Worm (Caenorhabditis elegans) whole organism, L4 larva: ENCODE results near the gene arrd-28.

Source experiments
- ZK337.2 ChIP-seq: fragments of 200-800 bp; sonication (Bioruptor generic); IDR thresholded peaks from 2 replicates; pipeline ENCODE4 v1.3.6; 2022; ENCODE audit warnings: missing genetic modification reagents, missing genetic modification characterization, missing compliant biosample characterization
- aha-1 ChIP-seq: fragments of 150-350 bp; peaks from one replicate; lab custom pipeline; 2014; ENCODE audit warnings: missing biosample characterization, missing genetic modification characterization
- ceh-20 ChIP-seq: fragments of 200-800 bp; sonication (Bioruptor generic); IDR thresholded peaks from 2 replicates; pipeline ENCODE4 v1.3.6; 2022; ENCODE audit warnings: missing genetic modification reagents, missing genetic modification characterization, missing compliant biosample characterization
- ceh-62 ChIP-seq: sonication (generic microtip); optimal IDR thresholded peaks from 2 replicates; lab custom pipeline; 2017; ENCODE audit warnings: missing biosample characterization, missing genetic modification characterization
- ces-1 ChIP-seq: fragments of 150-350 bp; sonication (generic microtip); optimal IDR thresholded peaks from 4 replicates; lab custom pipeline; 2014; ENCODE audit warnings: missing biosample characterization, missing genetic modification reagents, missing genetic modification characterization
- egl-43 ChIP-seq: fragments of 200-800 bp; sonication (Bioruptor generic); IDR thresholded peaks from 2 replicates; pipeline ENCODE4 v1.3.6; 2022; ENCODE audit warnings: missing genetic modification reagents, missing genetic modification characterization, missing compliant biosample characterization
- fkh-10 ChIP-seq: fragments of 150-350 bp; optimal IDR thresholded peaks from 2 replicates; lab custom pipeline; 2014; ENCODE audit warnings: missing biosample characterization, missing genetic modification reagents, missing genetic modification characterization
- hif-1 ChIP-seq, 2 experiments: sonication (generic microtip); optimal IDR thresholded peaks; 2 replicates each; lab custom pipeline; 2016 to 2017; ENCODE audit warnings: missing compliant biosample characterization in 2 of 2, missing genetic modification characterization in 2 of 2, missing genetic modification reagents in 2 of 2, missing genotype in 2 of 2, mild to moderate bottlenecking in 1 of 2
- hlh-30 ChIP-seq: sonication (generic microtip); optimal IDR thresholded peaks from 2 replicates; lab custom pipeline; 2017; ENCODE audit warnings: antibody characterized with exemption, mild to moderate bottlenecking, missing genetic modification characterization, missing compliant biosample characterization; ENCODE audit not compliant: insufficient read depth
- hmg-1.1 ChIP-seq: fragments of 200-800 bp; sonication (Bioruptor generic); IDR thresholded peaks from 2 replicates; pipeline ENCODE4 v1.3.6; 2022; ENCODE audit warnings: missing genetic modification reagents, missing genetic modification characterization, missing compliant biosample characterization
- lin-1 ChIP-seq: fragments of 200-800 bp; sonication (Bioruptor generic); IDR thresholded peaks from 2 replicates; pipeline ENCODE4 v1.3.6; 2022; ENCODE audit warnings: missing genetic modification reagents, missing genetic modification characterization, missing compliant biosample characterization
- lin-13 ChIP-seq: fragments of 150-350 bp; optimal IDR thresholded peaks from 2 replicates; lab custom pipeline; 2014; ENCODE audit warnings: missing biosample characterization, missing genetic modification reagents, missing genetic modification characterization
- lsy-2 ChIP-seq, 2 experiments: fragments of 150-350 bp in 1 of 2; sonication (generic microtip) in 1 of 2; optimal IDR thresholded peaks; 2 replicates each; lab custom pipeline; 2014 to 2017; ENCODE audit warnings: missing biosample characterization in 2 of 2, missing genetic modification characterization in 2 of 2
- madf-5 ChIP-seq, 2 experiments: fragments of 200-800 bp; sonication (Bioruptor generic); IDR thresholded peaks; 2 replicates each; pipeline ENCODE4 v1.3.6; 2022; ENCODE audit warnings: missing compliant biosample characterization in 2 of 2, missing genetic modification characterization in 2 of 2
- mdt-29 ChIP-seq: fragments of 200-800 bp; sonication (Bioruptor generic); IDR thresholded peaks from 2 replicates; pipeline ENCODE4 v1.3.6; 2022; ENCODE audit warnings: missing genetic modification reagents, missing genetic modification characterization, missing compliant biosample characterization
- mep-1 ChIP-seq: fragments of 150-350 bp; sonication (generic microtip); optimal IDR thresholded peaks from 3 replicates; lab custom pipeline; 2014; ENCODE audit warnings: missing biosample characterization, missing genetic modification characterization
- mxl-2 ChIP-seq: fragments of 200-800 bp; sonication (Bioruptor generic); conservative IDR thresholded peaks from 2 replicates; pipeline ENCODE4 v1.3.6; 2022; ENCODE audit warnings: missing genetic modification reagents, missing genetic modification characterization, missing compliant biosample characterization
- mxl-3 ChIP-seq: fragments of 200-800 bp; sonication (Bioruptor generic); optimal IDR thresholded peaks from 2 replicates; lab custom pipeline; 2018; ENCODE audit warnings: mild to moderate bottlenecking, missing genetic modification characterization, missing compliant biosample characterization
- nhr-102 ChIP-seq: sonication (generic microtip); optimal IDR thresholded peaks from 2 replicates; lab custom pipeline; 2016; ENCODE audit warnings: mild to moderate bottlenecking, missing genetic modification characterization, moderate library complexity, missing compliant biosample characterization
- nhr-25 ChIP-seq: sonication (generic microtip); optimal IDR thresholded peaks from 2 replicates; lab custom pipeline; 2017; ENCODE audit warnings: missing genetic modification characterization, mild to moderate bottlenecking, missing compliant biosample characterization, antibody characterized with exemption, moderate library complexity, borderline replicate concordance; ENCODE audit not compliant: insufficient read depth
- pha-4 ChIP-seq, 2 experiments: fragments of 150-350 bp in 1 of 2; fragments of 200-800 bp in 1 of 2; sonication (Bioruptor generic) in 1 of 2; IDR thresholded peaks in 1 of 2; optimal IDR thresholded peaks in 1 of 2; 2 replicates each; pipeline versions ENCODE4 v1.3.6 to Lab custom; 2014 to 2022; ENCODE audit warnings: missing genetic modification characterization in 2 of 2, missing genetic modification reagents in 2 of 2, missing biosample characterization in 1 of 2, missing compliant biosample characterization in 1 of 2
- php-3 ChIP-seq: fragments of 200-800 bp; sonication (Bioruptor generic); IDR thresholded peaks from 2 replicates; pipeline ENCODE4 v1.3.6; 2022; ENCODE audit warnings: missing genetic modification reagents, missing genetic modification characterization, missing compliant biosample characterization
- rbr-2 ChIP-seq: sonication (generic microtip); optimal IDR thresholded peaks from 2 replicates; lab custom pipeline; 2016; ENCODE audit warnings: missing genotype, missing genetic modification characterization, missing compliant biosample characterization
- saeg-2 ChIP-seq: fragments of 200-800 bp; sonication (Bioruptor generic); IDR thresholded peaks from 2 replicates; pipeline ENCODE4 v1.3.6; 2022; ENCODE audit warnings: missing genetic modification reagents, missing genetic modification characterization, missing compliant biosample characterization
- sdz-12 ChIP-seq: fragments of 200-800 bp; sonication (Bioruptor generic); optimal IDR thresholded peaks from 2 replicates; lab custom pipeline; 2018; ENCODE audit warnings: mild to moderate bottlenecking, missing genetic modification characterization, missing compliant biosample characterization
- unc-62 ChIP-seq, 3 experiments: fragments of 150-350 bp in 1 of 3; sonication (generic microtip); optimal IDR thresholded peaks in 2 of 3; peaks in 1 of 3; 1 replicate in 1 of 3; 2 replicates in 2 of 3; lab custom pipeline; 2014 to 2017; ENCODE audit warnings: missing biosample characterization in 3 of 3, missing genetic modification characterization in 3 of 3, missing genetic modification reagents in 3 of 3, missing genotype in 1 of 3
- zfp-3 ChIP-seq: fragments of 200-800 bp; sonication (Bioruptor generic); conservative IDR thresholded peaks from 2 replicates; pipeline ENCODE4 v1.3.6; 2022; ENCODE audit warnings: missing genetic modification reagents, missing genetic modification characterization, missing compliant biosample characterization

arrd-28 gene

DNA sequence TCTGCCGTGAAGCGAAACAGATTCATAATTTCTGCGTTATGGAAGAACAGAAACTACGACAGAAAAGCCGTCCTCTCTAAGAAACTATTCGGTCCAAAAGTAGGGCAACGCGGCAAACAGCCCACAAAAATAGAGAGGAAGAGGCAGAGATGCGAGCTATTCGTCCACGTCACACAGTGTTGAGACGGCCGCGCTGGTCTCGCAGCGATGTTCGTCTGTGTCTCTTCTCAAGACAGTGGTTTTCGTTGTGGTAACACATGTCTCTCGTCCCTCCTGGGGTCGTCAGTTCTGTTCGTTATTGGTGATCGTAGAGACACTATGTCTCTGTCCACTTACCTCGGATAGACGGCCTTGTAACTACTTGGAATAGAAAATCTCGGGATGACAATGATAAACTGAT, 25.1 kb upstream of the arrd-28 start, which contains the start of gene erd-2.1 (continued):
- TF ChIP-seq mdt-29 (GFP tag; lab: Robert Waterston, UW) (no peak), lin-13 (peak; percentile 55), ceh-20 (0 out of 2 replicates have a peak, but pooled peaks have one; percentile 34), hif-1 (tag; optimal IDR thresholded peaks at IDR 0.05; lab: Kevin White, UChicago) (peak in 1 of 2 experiments; percentile 32), hlh-30 (tag; lab: Kevin White, UChicago) (peak; percentile 85), mxl-2 (GFP tag; lab: Robert Waterston, UW) (no peak), mxl-3 (GFP tag; lab: Kevin White, UChicago) (peak; percentile 99), madf-5 (GFP tag; IDR thresholded peaks at IDR 0.05; lab: Robert Waterston, UW) (no peak), hmg-1.1 (GFP tag; lab: Robert Waterston, UW) (peak; percentile 77), php-3 (GFP tag; lab: Robert Waterston, UW) (peak; percentile 46; the same call in 1 of the 2 replicates)

DNA sequence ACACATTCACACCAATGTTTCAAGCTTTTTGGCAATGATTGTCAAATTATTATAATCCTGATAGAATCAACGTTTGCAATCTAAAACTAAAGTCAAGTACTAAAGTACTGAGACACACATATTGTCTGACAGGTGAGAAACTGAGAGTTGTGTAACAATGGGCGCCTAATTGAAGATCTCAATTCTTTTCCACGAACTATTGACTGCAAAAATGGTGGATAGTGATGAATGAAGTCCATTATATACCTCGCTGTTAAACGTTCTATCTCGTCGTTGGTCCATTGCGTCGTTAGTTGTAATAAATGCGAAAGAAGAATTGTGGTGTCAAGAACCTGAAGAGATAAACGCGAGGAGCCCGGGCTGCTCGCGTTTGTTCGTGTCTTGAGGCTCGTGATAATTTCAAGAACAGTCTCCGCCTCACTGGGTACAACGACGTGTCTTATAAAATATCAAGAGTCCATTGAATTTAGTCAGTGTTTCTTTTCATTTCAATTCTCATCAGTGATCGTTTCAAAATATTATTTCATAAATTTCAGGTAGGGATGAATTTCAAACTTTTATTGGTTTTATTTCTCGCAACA, 23.6 kb upstream of the arrd-28 start, which contains the start of gene F09B9.4:
Gene F09B9.4, plus strand, starts transcription at position 531 of the 581 bp plus-strand sequence.
- TF ChIP-seq ZK337.2 (GFP tag; lab: Robert Waterston, UW), result no peak
- TF ChIP-seq unc-62 (GFP tag; optimal IDR thresholded peaks at IDR 0.05 in 1 of 2; lab: Kevin White, UChicago), result peak in 1 of 2 experiments; percentile 94
- TF ChIP-seq unc-62 (tag; optimal IDR thresholded peaks at IDR 0.05; lab: Kevin White, UChicago), result no peak
- TF ChIP-seq zfp-3 (GFP tag; lab: Robert Waterston, UW), result no peak

DNA sequence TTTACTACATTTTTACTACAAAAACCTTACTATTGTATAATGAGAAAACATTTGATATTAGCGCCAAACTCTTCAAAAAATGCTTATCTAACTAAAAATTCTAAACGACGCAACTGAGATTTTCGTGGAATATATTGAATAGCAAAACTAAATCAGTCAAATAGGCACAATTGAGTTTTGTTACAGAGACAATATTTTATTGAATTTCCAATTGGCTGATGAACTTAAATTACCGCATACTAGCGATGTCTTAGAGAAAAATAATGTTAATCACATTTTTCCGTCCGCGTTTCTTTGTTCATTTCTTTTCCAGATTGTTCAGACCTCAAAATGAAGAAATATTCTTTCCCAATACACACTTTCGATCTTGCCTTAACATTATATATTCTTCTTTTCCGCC, 21.3 kb upstream of the arrd-28 start:
- TF ChIP-seq fkh-10 (GFP tag; lab: Kevin White, UChicago) (peak; percentile 43), unc-62 (GFP tag; optimal IDR thresholded peaks at IDR 0.05 in 1 of 2; lab: Kevin White, UChicago) (peak in 1 of 2 experiments; percentile 54), unc-62 (tag; optimal IDR thresholded peaks at IDR 0.05; lab: Kevin White, UChicago) (no peak), mep-1 (tag; lab: Kevin White, UChicago) (no peak), ces-1 (GFP tag; lab: Kevin White, UChicago) (peak; percentile 28)
- TF ChIP-seq, all 104 proteins: peak for 3

DNA sequence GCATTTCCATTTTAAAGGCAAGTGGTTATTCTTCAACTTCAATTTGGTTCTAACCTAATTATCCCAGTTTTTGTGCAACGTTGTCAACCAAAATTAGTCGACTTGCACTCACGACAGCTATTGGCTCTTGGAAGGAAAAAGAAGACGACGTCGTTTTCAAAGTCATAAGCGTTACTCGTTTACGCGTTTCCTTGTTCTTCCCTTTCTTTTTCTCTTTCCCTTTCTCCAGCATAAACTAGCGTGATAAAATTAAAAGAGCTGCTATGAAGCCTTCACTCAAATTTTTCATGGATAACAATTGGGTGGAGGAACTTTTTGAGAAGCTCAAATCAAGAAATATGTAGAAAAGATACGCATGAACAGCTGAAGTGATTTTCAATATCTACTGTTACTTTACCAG, 20.6 kb upstream of the arrd-28 start:
- TF ChIP-seq aha-1 (tag; lab: Kevin White, UChicago) (peak; percentile 27), fkh-10 (GFP tag; lab: Kevin White, UChicago) (peak; percentile 57), ceh-62 (tag; lab: Kevin White, UChicago) (no peak), ces-1 (GFP tag; lab: Kevin White, UChicago) (peak; percentile 11), saeg-2 (GFP tag; lab: Robert Waterston, UW) (no peak), nhr-25 (no peak)

DNA sequence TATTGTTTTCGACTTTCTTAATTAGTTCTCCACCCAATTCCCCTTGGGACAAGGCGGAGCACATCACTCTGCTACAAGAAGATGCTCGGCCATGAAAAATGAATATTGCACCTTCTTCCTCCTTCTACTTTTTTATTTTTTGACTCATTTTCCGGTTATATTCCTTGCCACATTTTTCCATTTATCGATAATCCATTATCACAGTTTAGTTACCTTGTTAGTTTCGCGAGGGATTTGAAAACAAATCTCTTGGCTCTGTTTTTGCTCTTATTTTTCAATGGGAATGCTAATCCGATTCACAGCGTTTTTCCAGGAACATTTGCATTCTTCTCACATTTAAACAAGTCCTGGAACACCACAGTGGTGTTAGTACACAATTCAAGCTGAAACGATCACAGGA, 16.8 kb upstream of the arrd-28 start, which contains the start of gene rnp-9:
Gene rnp-9, plus strand, starts transcription at position 301 of the 400 bp plus-strand sequence.
- TF ChIP-seq aha-1 (tag; lab: Kevin White, UChicago), result no peak
- no peak for TF ChIP-seq rbr-2
- TF ChIP-seq lsy-2 (tag; optimal IDR thresholded peaks at IDR 0.05; lab: Kevin White, UChicago), result no peak
- TF ChIP-seq sdz-12 (GFP tag; lab: Kevin White, UChicago), result no peak
- no peak for TF ChIP-seq nhr-102 (tag; lab: Kevin White, UChicago)
- no peak for TF ChIP-seq mxl-3 (GFP tag; lab: Kevin White, UChicago)
- no peak for TF ChIP-seq ces-1 (GFP tag; lab: Kevin White, UChicago)
- TF ChIP-seq egl-43 (GFP tag; lab: Robert Waterston, UW), result no peak
- no peak for TF ChIP-seq php-3 (GFP tag; lab: Robert Waterston, UW)
- no peak for TF ChIP-seq lin-1 (GFP tag; lab: Robert Waterston, UW)
- TF ChIP-seq pha-4 (GFP tag; IDR thresholded peaks at IDR 0.05; lab: Robert Waterston, UW), result no peak
- TF ChIP-seq pha-4 (tag; optimal IDR thresholded peaks at IDR 0.05; lab: Kevin White, UChicago), result no peak
